Fruit fly (Drosophila melanogaster) whole organism, embryonic: ENCODE measurements around the gene mus201.
A peak's percentile ranks its signal among the peaks of the same experiment; 100 is the strongest.

ENCODE experiments used
- CG11723 ChIP-seq: fragments of 200-800 bp; sonication (Bioruptor generic); optimal IDR thresholded peaks from 2 replicates; lab custom pipeline; 2017; ENCODE audit warnings: missing biosample characterization, mild to moderate bottlenecking, missing genetic modification characterization
- CG12219 ChIP-seq: fragments of 200-800 bp; sonication (Bioruptor generic); optimal IDR thresholded peaks from 3 replicates; lab custom pipeline; 2018; ENCODE audit warnings: missing biosample characterization, mild to moderate bottlenecking, missing genetic modification characterization
- CG13296 ChIP-seq: fragments of 200-800 bp; sonication (Bioruptor generic); optimal IDR thresholded peaks from 3 replicates; lab custom pipeline; 2018; ENCODE audit warnings: missing biosample characterization, mild to moderate bottlenecking, missing genetic modification characterization
- CG14050 ChIP-seq: fragments of 200-800 bp; sonication (Bioruptor generic); IDR thresholded peaks from 3 replicates; pipeline ENCODE4 v1.3.6; 2022; ENCODE audit warnings: missing biosample characterization, missing genetic modification characterization
- CG16815 ChIP-seq: fragments of 200-800 bp; sonication (Bioruptor generic); optimal IDR thresholded peaks from 3 replicates; lab custom pipeline; 2017; ENCODE audit warnings: missing biosample characterization, mild to moderate bottlenecking, missing genetic modification characterization
- CG17359 ChIP-seq: fragments of 200-800 bp; sonication (Bioruptor generic); optimal IDR thresholded peaks from 3 replicates; lab custom pipeline; 2018; ENCODE audit warnings: missing biosample characterization, mild to moderate bottlenecking, missing genetic modification characterization, moderate library complexity
- CG17802 ChIP-seq: fragments of 200-800 bp; sonication (Bioruptor generic); optimal IDR thresholded peaks from 2 replicates; lab custom pipeline; 2018; ENCODE audit warnings: missing biosample characterization, mild to moderate bottlenecking, missing genetic modification characterization, moderate library complexity
- CG18262 ChIP-seq: fragments of 200-800 bp; optimal IDR thresholded peaks from 3 replicates; lab custom pipeline; 2019; ENCODE audit warnings: missing biosample characterization, mild to moderate bottlenecking, missing genetic modification characterization, moderate library complexity
- CG2116 ChIP-seq: fragments of 200-800 bp; sonication (Bioruptor generic); optimal IDR thresholded peaks from 3 replicates; lab custom pipeline; 2018; ENCODE audit warnings: missing biosample characterization, mild to moderate bottlenecking, missing genetic modification characterization
- CG2678 ChIP-seq: fragments of 200-800 bp; sonication (Bioruptor generic); optimal IDR thresholded peaks from 3 replicates; lab custom pipeline; 2019; ENCODE audit warnings: missing biosample characterization, mild to moderate bottlenecking, missing genetic modification characterization, moderate library complexity
- CG3407 ChIP-seq: fragments of 200-800 bp; sonication (Bioruptor generic); optimal IDR thresholded peaks from 2 replicates; lab custom pipeline; 2018; ENCODE audit warnings: missing biosample characterization, mild to moderate bottlenecking, missing genetic modification characterization
- CG4617 ChIP-seq: fragments of 200-800 bp; sonication (Bioruptor generic); optimal IDR thresholded peaks from 3 replicates; lab custom pipeline; 2016; ENCODE audit warnings: missing biosample characterization, missing genetic modification characterization, borderline replicate concordance
- CG5180 ChIP-seq: fragments of 200-800 bp; sonication (Bioruptor generic); optimal IDR thresholded peaks from 3 replicates; lab custom pipeline; 2017; ENCODE audit warnings: missing biosample characterization, missing genetic modification characterization, mild to moderate bottlenecking, moderate library complexity, missing genetic modification reagents
- CG9437 ChIP-seq: fragments of 200-800 bp; sonication (Bioruptor generic); optimal IDR thresholded peaks from 2 replicates; lab custom pipeline; 2018; ENCODE audit warnings: missing biosample characterization, mild to moderate bottlenecking, missing genetic modification characterization
- CG9727 ChIP-seq: fragments of 200-800 bp; sonication (Bioruptor generic); optimal IDR thresholded peaks from 3 replicates; lab custom pipeline; 2017; ENCODE audit warnings: missing biosample characterization, mild to moderate bottlenecking, missing genetic modification characterization
- Fer2 ChIP-seq: fragments of 200-800 bp; sonication (Bioruptor generic); optimal IDR thresholded peaks from 2 replicates; lab custom pipeline; 2018; ENCODE audit warnings: missing biosample characterization, mild to moderate bottlenecking, missing genetic modification characterization, moderate library complexity
- Max ChIP-seq: fragments of 200-800 bp; sonication (Bioruptor generic); optimal IDR thresholded peaks from 2 replicates; lab custom pipeline; 2016; ENCODE audit warnings: missing biosample characterization, mild to moderate bottlenecking, missing genetic modification characterization
- Med ChIP-seq: fragments of 200-800 bp; sonication (Bioruptor generic); peaks from one replicate; lab custom pipeline; 2016; ENCODE audit warnings: missing biosample characterization, missing genetic modification characterization, mild to moderate bottlenecking, inconsistent platforms, moderate library complexity
- Mes4 ChIP-seq: fragments of 200-800 bp; sonication (Bioruptor generic); optimal IDR thresholded peaks from 2 replicates; lab custom pipeline; 2016; ENCODE audit warnings: missing biosample characterization, missing genetic modification characterization
- NFAT ChIP-seq: fragments of 200-800 bp; sonication (Bioruptor generic); IDR thresholded peaks from 2 replicates; pipeline ENCODE4 v1.3.6; 2022; ENCODE audit warnings: missing biosample characterization, missing genetic modification characterization
- Nf-YB ChIP-seq: fragments of 200-800 bp; sonication (Bioruptor generic); optimal IDR thresholded peaks from 3 replicates; lab custom pipeline; 2019; ENCODE audit warnings: missing biosample characterization, mild to moderate bottlenecking, missing genetic modification characterization, moderate library complexity
- Nf-YC ChIP-seq: fragments of 200-800 bp; optimal IDR thresholded peaks from 3 replicates; lab custom pipeline; 2019; ENCODE audit warnings: missing biosample characterization, mild to moderate bottlenecking, missing genetic modification characterization, moderate library complexity
- Oli ChIP-seq: fragments of 200-800 bp; sonication (Bioruptor generic); optimal IDR thresholded peaks from 2 replicates; lab custom pipeline; 2018; ENCODE audit warnings: missing biosample characterization, mild to moderate bottlenecking, missing genetic modification characterization, moderate library complexity
- Ptx1 ChIP-seq: fragments of 200-800 bp; sonication (Bioruptor generic); IDR thresholded peaks from 2 replicates; pipeline ENCODE4 v1.3.6; 2022; ENCODE audit warnings: missing biosample characterization, missing genetic modification characterization
- Sox100B ChIP-seq: fragments of 200-800 bp; sonication (Bioruptor generic); optimal IDR thresholded peaks from 3 replicates; lab custom pipeline; 2018; ENCODE audit warnings: missing biosample characterization, mild to moderate bottlenecking, missing genetic modification characterization
- Spps ChIP-seq: fragments of 200-800 bp; sonication (Bioruptor generic); optimal IDR thresholded peaks from 2 replicates; lab custom pipeline; 2018; ENCODE audit warnings: missing biosample characterization, mild to moderate bottlenecking, missing genetic modification characterization
- ab ChIP-seq: fragments of 200-800 bp; sonication (Bioruptor generic); optimal IDR thresholded peaks from 2 replicates; lab custom pipeline; 2016; ENCODE audit warnings: missing biosample characterization, missing genetic modification characterization
- ac ChIP-seq: fragments of 200-800 bp; sonication (Bioruptor generic); optimal IDR thresholded peaks from 3 replicates; lab custom pipeline; 2017; ENCODE audit warnings: missing biosample characterization, mild to moderate bottlenecking, missing genetic modification characterization
- ap ChIP-seq: fragments of 200-800 bp; sonication (Bioruptor generic); IDR thresholded peaks from 2 replicates; pipeline ENCODE4 v1.3.6; 2022; ENCODE audit warnings: missing biosample characterization, missing genetic modification characterization
- bab2 ChIP-seq: fragments of 200-800 bp; sonication (Bioruptor generic); optimal IDR thresholded peaks from 2 replicates; lab custom pipeline; 2016; ENCODE audit warnings: missing biosample characterization, missing genetic modification characterization
- chif ChIP-seq, 2 experiments: fragments of 200-800 bp; sonication (Bioruptor generic); optimal IDR thresholded peaks; 3 replicates each; lab custom pipeline; 2016; ENCODE audit warnings: missing biosample characterization in 2 of 2, missing genetic modification characterization in 2 of 2
- chinmo ChIP-seq: fragments of 200-800 bp; sonication (Bioruptor generic); IDR thresholded peaks from 4 replicates; pipeline ENCODE4 v1.3.6; 2022; ENCODE audit warnings: missing biosample characterization, missing genetic modification characterization; ENCODE audit not compliant: partially characterized antibody
- chm ChIP-seq: fragments of 200-800 bp; sonication (Bioruptor generic); IDR thresholded peaks from 2 replicates; pipeline ENCODE4 v1.3.6; 2022; ENCODE audit warnings: missing biosample characterization, missing genetic modification characterization
- fd96Cb ChIP-seq: fragments of 200-800 bp; sonication (Bioruptor generic); optimal IDR thresholded peaks from 2 replicates; lab custom pipeline; 2018; ENCODE audit warnings: missing biosample characterization, mild to moderate bottlenecking, missing genetic modification characterization, moderate library complexity
- gem ChIP-seq: fragments of 200-800 bp; sonication (Bioruptor generic); optimal IDR thresholded peaks from 2 replicates; lab custom pipeline; 2019; ENCODE audit warnings: missing biosample characterization, mild to moderate bottlenecking, missing genetic modification characterization, moderate library complexity
- jing ChIP-seq: fragments of 200-800 bp; sonication (Bioruptor generic); optimal IDR thresholded peaks from 2 replicates; lab custom pipeline; 2018; ENCODE audit warnings: missing biosample characterization, mild to moderate bottlenecking, missing genetic modification characterization
- lbe ChIP-seq: fragments of 200-800 bp; sonication (Bioruptor generic); optimal IDR thresholded peaks from 2 replicates; lab custom pipeline; 2016; ENCODE audit warnings: missing biosample characterization, mild to moderate bottlenecking, missing genetic modification characterization
- lilli ChIP-seq: fragments of 200-800 bp; sonication (Bioruptor generic); optimal IDR thresholded peaks from 3 replicates; lab custom pipeline; 2016; ENCODE audit warnings: missing biosample characterization, missing genetic modification characterization
- lov ChIP-seq, 2 experiments: fragments of 200-800 bp in 1 of 2; fragments of >200 bp in 1 of 2; sonication (Bioruptor generic) in 1 of 2; IDR thresholded peaks in 1 of 2; optimal IDR thresholded peaks in 1 of 2; 2 replicates in 1 of 2; 3 replicates in 1 of 2; pipeline versions ENCODE4 v1.3.6 to Lab custom; 2017 to 2022; ENCODE audit warnings: missing biosample characterization in 1 of 2, missing genetic modification characterization in 1 of 2
- nom ChIP-seq: fragments of 200-800 bp; sonication (Bioruptor generic); optimal IDR thresholded peaks from 2 replicates; lab custom pipeline; 2017; ENCODE audit warnings: missing biosample characterization, missing genetic modification characterization, mild to moderate bottlenecking, moderate library complexity, missing genetic modification reagents
- oc ChIP-seq: fragments of 200-800 bp; sonication (Bioruptor generic); optimal IDR thresholded peaks from 2 replicates; lab custom pipeline; 2018; ENCODE audit warnings: missing biosample characterization, mild to moderate bottlenecking, missing genetic modification characterization, moderate library complexity
- odd ChIP-seq: fragments of 200-800 bp; sonication (Bioruptor generic); optimal IDR thresholded peaks from 2 replicates; lab custom pipeline; 2017; ENCODE audit warnings: missing biosample characterization, mild to moderate bottlenecking, missing genetic modification characterization
- rib ChIP-seq: fragments of 200-800 bp; sonication (Bioruptor generic); IDR thresholded peaks from 2 replicates; pipeline ENCODE4 v1.3.6; 2022; ENCODE audit warnings: missing biosample characterization, missing genetic modification characterization
- run ChIP-seq: fragments of 200-800 bp; sonication (Bioruptor generic); optimal IDR thresholded peaks from 3 replicates; lab custom pipeline; 2018; ENCODE audit warnings: missing biosample characterization, mild to moderate bottlenecking, missing genetic modification characterization
- sens ChIP-seq: fragments of 200-800 bp; sonication (Bioruptor generic); peaks from one replicate; lab custom pipeline; 2016; ENCODE audit warnings: missing biosample characterization, missing genetic modification characterization
- slbo ChIP-seq: fragments of 200-800 bp; sonication (Bioruptor generic); IDR thresholded peaks from 2 replicates; pipeline ENCODE4 v1.3.6; 2022; ENCODE audit warnings: missing biosample characterization, missing genetic modification characterization
- so ChIP-seq: fragments of 200-800 bp; sonication (Bioruptor generic); IDR thresholded peaks from 3 replicates; pipeline ENCODE4 v1.3.6; 2022; ENCODE audit warnings: missing biosample characterization, missing genetic modification characterization
- tin ChIP-seq: fragments of 200-800 bp; sonication (Bioruptor generic); optimal IDR thresholded peaks from 3 replicates; lab custom pipeline; 2016; ENCODE audit warnings: missing biosample characterization, missing genetic modification characterization
- vnd ChIP-seq: fragments of 200-800 bp; sonication (Bioruptor generic); IDR thresholded peaks from 3 replicates; pipeline ENCODE4 v1.3.6; 2022; ENCODE audit warnings: missing biosample characterization, missing genetic modification characterization; ENCODE audit not compliant: partially characterized antibody

The mus201 gene

dm6 chr2L:8473448-8473847, 35.5 kb downstream of the mus201 start (continued):
- TF ChIP-seq CG17359 (tag; lab: Kevin White, UChicago) (peak; percentile 66), tin (GFP tag; lab: Kevin White, UChicago) (peak; percentile 23), jing (peak; percentile 18), lov (optimal IDR thresholded peaks at IDR 0.05; lab: Kevin White, UChicago) (no peak), lov (GFP tag; IDR thresholded peaks at IDR 0.05; lab: Robert Waterston, UW) (peak; percentile 76; the same call in 2 of the 3 replicates), CG17802 (peak; percentile 46), vnd (GFP tag; lab: Robert Waterston, UW) (no peak), slbo (GFP tag; lab: Robert Waterston, UW) (peak; percentile 59), chm (GFP tag; lab: Robert Waterston, UW) (peak; percentile 54; the same call in 1 of the 2 replicates), CG13296 (GFP tag; lab: Kevin White, UChicago) (no peak), Mes4 (GFP tag; lab: Kevin White, UChicago) (no peak), Sox100B (GFP tag; lab: Kevin White, UChicago) (peak; percentile 42), ac (GFP tag; lab: Kevin White, UChicago) (no peak), ap (GFP tag; lab: Robert Waterston, UW) (peak; percentile 45; the same call in 1 of the 2 replicates), NFAT (GFP tag; lab: Robert Waterston, UW) (peak; percentile 43; the same call in 1 of the 2 replicates), sens (peak; percentile 80), Fer2 (no peak), CG2116 (GFP tag; lab: Kevin White, UChicago) (no peak), Med (GFP tag; lab: Kevin White, UChicago) (peak; percentile 89), Nf-YC (tag; lab: Kevin White, UChicago) (no peak), CG12219 (GFP tag; lab: Kevin White, UChicago) (peak; percentile 35), CG2678 (tag; lab: Kevin White, UChicago) (peak; percentile 73), bab2 (GFP tag; lab: Kevin White, UChicago) (peak; percentile 56), CG4617 (GFP tag; lab: Kevin White, UChicago) (no peak), CG3407 (GFP tag; lab: Kevin White, UChicago) (peak; percentile 9), run (peak; percentile 15), CG9727 (peak; percentile 66), fd96Cb (peak; percentile 64), lilli (GFP tag; lab: Kevin White, UChicago) (peak; percentile 33), nom (GFP tag; lab: Kevin White, UChicago) (peak; percentile 77), odd (no peak), so (GFP tag; lab: Robert Waterston, UW) (0 out of 3 replicates have a peak, but pooled peaks have one; percentile 40), CG5180 (GFP tag; lab: Kevin White, UChicago) (peak; percentile 32), CG11723 (GFP tag; lab: Kevin White, UChicago) (peak; percentile 25), CG9437 (no peak), CG18262 (tag; lab: Kevin White, UChicago) (peak; percentile 59), CG16815 (GFP tag; lab: Kevin White, UChicago) (peak; percentile 42), Oli (tag; lab: Kevin White, UChicago) (peak; percentile 54), chif (GFP tag; optimal IDR thresholded peaks at IDR 0.05; lab: Kevin White, UChicago) (peak in 1 of 2 experiments; percentile 24), oc (peak; percentile 10), ab (GFP tag; lab: Kevin White, UChicago) (no peak), Spps (peak; percentile 57), chinmo (no peak), Max (GFP tag; lab: Kevin White, UChicago) (peak; percentile 13), Nf-YB (GFP tag; lab: Kevin White, UChicago) (peak; percentile 31), rib (GFP tag; lab: Robert Waterston, UW) (no peak), CG14050 (GFP tag; lab: Robert Waterston, UW) (peak; percentile 60), gem (tag; lab: Kevin White, UChicago) (peak; percentile 66), Ptx1 (GFP tag; lab: Robert Waterston, UW) (peak; percentile 73; the same call in 1 of the 2 replicates), lbe (GFP tag; lab: Kevin White, UChicago) (peak; percentile 6)
